Worm (Caenorhabditis elegans) whole organism, L4/young adult: ENCODE results near the gene H35N09.1.

Experiments
- dao-5 ChIP-seq: sonication (generic microtip); optimal IDR thresholded peaks from 2 replicates; lab custom pipeline; 2016; ENCODE audit warnings: missing genotype, missing genetic modification characterization, moderate library complexity, missing compliant biosample characterization
- him-1 ChIP-seq: sonication (generic microtip); optimal IDR thresholded peaks from 2 replicates; lab custom pipeline; 2016; ENCODE audit warnings: missing genotype, missing genetic modification reagents, missing genetic modification characterization, missing compliant biosample characterization

ce11 chrX:8567166-8567565, 38.0 kb upstream of the H35N09.1 start:
- TF ChIP-seq him-1 (tag; lab: Kevin White, UChicago) (no peak), dao-5 (tag; lab: Kevin White, UChicago) (no peak)
